Worm (Caenorhabditis elegans) whole organism, L3 larva: ENCODE results near the gene irld-45.

ENCODE experiments used
- R02D3.7 ChIP-seq: fragments of 150-350 bp; optimal IDR thresholded peaks from 2 replicates; lab custom pipeline; 2014; ENCODE audit warnings: missing biosample characterization, missing genetic modification characterization
- ZK546.5 ChIP-seq: sonication (generic microtip); optimal IDR thresholded peaks from 2 replicates; lab custom pipeline; 2017; ENCODE audit warnings: missing biosample characterization, missing genetic modification characterization
- ama-1 ChIP-seq: fragments of 150-350 bp; optimal IDR thresholded peaks from 2 replicates; lab custom pipeline; 2018
- ceh-16 ChIP-seq: sonication (generic microtip); optimal IDR thresholded peaks from 2 replicates; lab custom pipeline; 2017; ENCODE audit warnings: missing biosample characterization, missing genetic modification characterization
- ceh-28 ChIP-seq: fragments of 150-350 bp; optimal IDR thresholded peaks from 2 replicates; lab custom pipeline; 2014; ENCODE audit warnings: missing biosample characterization, missing genetic modification reagents, missing genetic modification characterization
- ceh-82 ChIP-seq: fragments of 150-350 bp; optimal IDR thresholded peaks from 2 replicates; lab custom pipeline; 2014; ENCODE audit warnings: missing biosample characterization, missing genetic modification characterization
- ceh-9 ChIP-seq: sonication (generic microtip); optimal IDR thresholded peaks from 2 replicates; lab custom pipeline; 2018; ENCODE audit warnings: missing biosample characterization, missing genetic modification characterization
- daf-12 ChIP-seq: fragments of 150-350 bp; optimal IDR thresholded peaks from 2 replicates; lab custom pipeline; 2014; ENCODE audit warnings: missing biosample characterization, missing genetic modification reagents, missing genetic modification characterization
- egl-5 ChIP-seq: fragments of 150-350 bp; optimal IDR thresholded peaks from 2 replicates; lab custom pipeline; 2017; ENCODE audit warnings: missing biosample characterization, missing genetic modification reagents, missing genetic modification characterization, inconsistent platforms
- elt-1 ChIP-seq: fragments of 150-350 bp; optimal IDR thresholded peaks from 2 replicates; lab custom pipeline; 2014; ENCODE audit warnings: missing biosample characterization, missing genetic modification characterization
- elt-2 ChIP-seq: sonication (generic microtip); optimal IDR thresholded peaks from 2 replicates; lab custom pipeline; 2016; ENCODE audit warnings: missing genetic modification reagents, mild to moderate bottlenecking, missing genetic modification characterization, missing compliant biosample characterization
- elt-3 ChIP-seq, 3 experiments: fragments of 150-350 bp in 1 of 3; sonication (generic microtip) in 2 of 3; optimal IDR thresholded peaks; 2 replicates in 2 of 3; 4 replicates in 1 of 3; lab custom pipeline; 2014 to 2017; ENCODE audit warnings: missing biosample characterization in 3 of 3, missing genetic modification characterization in 3 of 3
- eor-1 ChIP-seq, 2 experiments: fragments of 150-350 bp; optimal IDR thresholded peaks; 2 replicates each; lab custom pipeline; 2014 to 2018; ENCODE audit warnings: missing biosample characterization in 2 of 2, missing genetic modification characterization in 2 of 2
- fkh-10 ChIP-seq: sonication (generic microtip); optimal IDR thresholded peaks from 2 replicates; lab custom pipeline; 2017; ENCODE audit warnings: missing biosample characterization, missing genetic modification reagents, missing genetic modification characterization
- fkh-2 ChIP-seq: fragments of 150-350 bp; optimal IDR thresholded peaks from 2 replicates; lab custom pipeline; 2014; ENCODE audit warnings: missing biosample characterization, missing genetic modification reagents, missing genetic modification characterization
- fos-1 ChIP-seq: fragments of 150-350 bp; optimal IDR thresholded peaks from 2 replicates; lab custom pipeline; 2014; ENCODE audit warnings: missing biosample characterization, missing genetic modification characterization
- hmg-11 ChIP-seq: sonication (generic microtip); optimal IDR thresholded peaks from 2 replicates; lab custom pipeline; 2016; ENCODE audit warnings: missing genetic modification characterization, missing compliant biosample characterization
- jun-1 ChIP-seq: fragments of 150-350 bp; optimal IDR thresholded peaks from 2 replicates; lab custom pipeline; 2014; ENCODE audit warnings: missing biosample characterization, missing genetic modification reagents, missing genetic modification characterization
- lin-15B ChIP-seq: fragments of 150-350 bp; optimal IDR thresholded peaks from 2 replicates; lab custom pipeline; 2014; ENCODE audit warnings: missing biosample characterization, missing genetic modification characterization
- mml-1 ChIP-seq: fragments of 150-350 bp; sonication (generic microtip); optimal IDR thresholded peaks from 3 replicates; lab custom pipeline; 2014; ENCODE audit warnings: missing biosample characterization, missing genetic modification characterization
- nhr-12 ChIP-seq: fragments of 150-350 bp; optimal IDR thresholded peaks from 2 replicates; lab custom pipeline; 2014; ENCODE audit warnings: missing biosample characterization, missing genetic modification characterization
- nhr-237 ChIP-seq: fragments of 150-350 bp; optimal IDR thresholded peaks from 2 replicates; lab custom pipeline; 2014; ENCODE audit warnings: missing biosample characterization, missing genetic modification characterization
- nhr-28 ChIP-seq: fragments of 150-350 bp; optimal IDR thresholded peaks from 2 replicates; lab custom pipeline; 2014; ENCODE audit warnings: missing biosample characterization, missing genetic modification characterization
- pha-4 ChIP-seq: fragments of 150-350 bp; optimal IDR thresholded peaks from 2 replicates; lab custom pipeline; 2014; ENCODE audit warnings: missing biosample characterization, missing genetic modification reagents, missing genetic modification characterization
- pqm-1 ChIP-seq: fragments of 150-350 bp; optimal IDR thresholded peaks from 2 replicates; lab custom pipeline; 2017; ENCODE audit warnings: missing biosample characterization, missing genetic modification characterization, inconsistent platforms
- sea-2 ChIP-seq: fragments of 150-350 bp; sonication (generic microtip); optimal IDR thresholded peaks from 4 replicates; lab custom pipeline; 2014; ENCODE audit warnings: missing biosample characterization, missing genetic modification reagents, missing genetic modification characterization
- skn-1 ChIP-seq: fragments of 150-350 bp; optimal IDR thresholded peaks from 2 replicates; lab custom pipeline; 2014; ENCODE audit warnings: missing biosample characterization, missing genetic modification characterization
- unc-39 ChIP-seq: sonication (generic microtip); optimal IDR thresholded peaks from 4 replicates; lab custom pipeline; 2017; ENCODE audit warnings: missing biosample characterization, missing genetic modification characterization
- unc-62 ChIP-seq: fragments of 150-350 bp; sonication (generic microtip); optimal IDR thresholded peaks from 4 replicates; lab custom pipeline; 2014; ENCODE audit warnings: missing biosample characterization, missing genetic modification reagents, missing genetic modification characterization
- zag-1 ChIP-seq: fragments of 150-350 bp; optimal IDR thresholded peaks from 2 replicates; lab custom pipeline; 2014; ENCODE audit warnings: missing biosample characterization, missing genetic modification characterization
- ztf-11 ChIP-seq: fragments of 150-350 bp; optimal IDR thresholded peaks from 2 replicates; lab custom pipeline; 2014; ENCODE audit warnings: missing biosample characterization, missing genetic modification characterization
- ztf-4 ChIP-seq: fragments of 150-350 bp; optimal IDR thresholded peaks from 2 replicates; lab custom pipeline; 2014; ENCODE audit warnings: missing biosample characterization, missing genetic modification characterization

The irld-45 gene

ce11 chrV:1610097-1610496 is 38.0 kb upstream of the irld-45 start, which contains the start of gene nhr-177:
nhr-177 (plus strand) TSS chrV:1610263.
- TF ChIP-seq ceh-16 (tag; lab: Kevin White, UChicago) = no peak
- TF ChIP-seq fkh-2 (tag; lab: Kevin White, UChicago) = no peak
- TF ChIP-seq lin-15B (tag; lab: Kevin White, UChicago) = no peak
- no peak for TF ChIP-seq fkh-10 (GFP tag; lab: Kevin White, UChicago)
- TF ChIP-seq jun-1 = no peak
- no peak for TF ChIP-seq fos-1 (tag; lab: Kevin White, UChicago)
- TF ChIP-seq elt-3 (tag; optimal IDR thresholded peaks at IDR 0.05; lab: Kevin White, UChicago) = no peak
- no peak for TF ChIP-seq ceh-82 (tag; lab: Kevin White, UChicago)
- no peak for TF ChIP-seq eor-1 (tag; optimal IDR thresholded peaks at IDR 0.05; lab: Kevin White, UChicago)
- no peak for TF ChIP-seq R02D3.7 (tag; lab: Kevin White, UChicago)
- no peak for TF ChIP-seq zag-1 (tag; lab: Kevin White, UChicago)
- TF ChIP-seq pqm-1 (tag; lab: Kevin White, UChicago) = peak; percentile 18
- TF ChIP-seq skn-1 (tag; lab: Kevin White, UChicago) = peak; percentile 61
- peak; percentile 70 for TF ChIP-seq elt-2 (tag; lab: Kevin White, UChicago)
- TF ChIP-seq ceh-9 (tag; lab: Kevin White, UChicago) = no peak
- peak; percentile 34 for TF ChIP-seq elt-1 (tag; lab: Kevin White, UChicago)
- no peak for TF ChIP-seq unc-62 (GFP tag; lab: Kevin White, UChicago)

- TF ChIP-seq nhr-237 (no peak), sea-2 (no peak), elt-2 (tag; lab: Kevin White, UChicago) (no peak), ceh-9 (tag; lab: Kevin White, UChicago) (no peak), ztf-11 (tag; lab: Kevin White, UChicago) (no peak), hmg-11 (no peak), elt-1 (tag; lab: Kevin White, UChicago) (no peak), ama-1 (no peak), unc-39 (no peak), fos-1 (tag; lab: Kevin White, UChicago) (no peak), egl-5 (no peak), pha-4 (tag; lab: Kevin White, UChicago) (no peak)
Observed at ce11 chrV:1611570-1611969, 36.5 kb upstream of the irld-45 start.

ce11 chrV:1614726-1615125 is 33.4 kb upstream of the irld-45 start, which contains the start of gene srbc-41:
srbc-41 (minus strand) TSS chrV:1614826.
- TF ChIP-seq fos-1 (tag; lab: Kevin White, UChicago) = no peak
- no peak for TF ChIP-seq ztf-4

- no peak for TF ChIP-seq ztf-4
- TF ChIP-seq daf-12 (tag; lab: Kevin White, UChicago) = no peak
- peak; percentile 67 for TF ChIP-seq ZK546.5 (tag; lab: Kevin White, UChicago)
Observed at ce11 chrV:1618760-1619159, 29.3 kb upstream of the irld-45 start, which contains the start of gene nhr-179. nhr-179 (minus strand) TSS chrV:1618860.

ce11 chrV:1620537-1620936 is 27.6 kb upstream of the irld-45 start:
- TF ChIP-seq elt-3 (tag; optimal IDR thresholded peaks at IDR 0.05; lab: Kevin White, UChicago) = no peak
- TF ChIP-seq ztf-4 = no peak
- TF ChIP-seq lin-15B (tag; lab: Kevin White, UChicago) = no peak
- no peak for TF ChIP-seq daf-12 (tag; lab: Kevin White, UChicago)
- TF ChIP-seq nhr-28 = no peak
- TF ChIP-seq skn-1 (tag; lab: Kevin White, UChicago) = no peak
- TF ChIP-seq ceh-28 (tag; lab: Kevin White, UChicago) = no peak
- no peak for TF ChIP-seq ama-1
- TF ChIP-seq elt-1 (tag; lab: Kevin White, UChicago) = no peak
- no peak for TF ChIP-seq mml-1 (tag; lab: Kevin White, UChicago)
- TF ChIP-seq sea-2 = no peak
- no peak for TF ChIP-seq ceh-82 (tag; lab: Kevin White, UChicago)
- no peak for TF ChIP-seq ZK546.5 (tag; lab: Kevin White, UChicago)
- TF ChIP-seq, all 47 proteins: peak for 0

- no peak for TF ChIP-seq nhr-12 (tag; lab: Kevin White, UChicago)
- peak; percentile 82 for TF ChIP-seq pha-4 (tag; lab: Kevin White, UChicago)
- TF ChIP-seq ZK546.5 (tag; lab: Kevin White, UChicago) = peak; percentile 2
- no peak for TF ChIP-seq zag-1 (tag; lab: Kevin White, UChicago)
- no peak for TF ChIP-seq fkh-2 (tag; lab: Kevin White, UChicago)
- peak; percentile 43 for TF ChIP-seq elt-2 (tag; lab: Kevin White, UChicago)
- no peak for TF ChIP-seq elt-3 (tag; optimal IDR thresholded peaks at IDR 0.05; lab: Kevin White, UChicago)
- TF ChIP-seq elt-1 (tag; lab: Kevin White, UChicago) = no peak
- TF ChIP-seq, all 47 proteins: peak for 3
Observed at ce11 chrV:1621494-1621893, 26.6 kb upstream of the irld-45 start, which contains the start of gene nhr-117. nhr-117 (minus strand) TSS chrV:1621520.
